Fruit fly (Drosophila melanogaster) whole organism, prepupa: Measurements from ENCODE around the gene CG6689.

ENCODE experiments used
- Blimp-1 ChIP-seq: fragments of 200-800 bp; sonication (Bioruptor generic); optimal IDR thresholded peaks from 3 replicates; lab custom pipeline; 2017; ENCODE audit warnings: missing biosample characterization, missing genetic modification characterization, mild to moderate bottlenecking, moderate library complexity, missing genetic modification reagents
- CG10631 ChIP-seq: fragments of 200-800 bp; sonication (Bioruptor generic); optimal IDR thresholded peaks from 2 replicates; lab custom pipeline; 2016; ENCODE audit warnings: missing biosample characterization, missing genetic modification characterization
- CG10669 ChIP-seq: fragments of 200-800 bp; sonication (Bioruptor generic); optimal IDR thresholded peaks from 3 replicates; lab custom pipeline; 2018; ENCODE audit warnings: missing biosample characterization, mild to moderate bottlenecking, missing genetic modification characterization, moderate library complexity
- CG11294 ChIP-seq: fragments of 200-800 bp; sonication (Bioruptor generic); IDR thresholded peaks from 2 replicates; pipeline ENCODE4 v1.3.6; 2022; ENCODE audit warnings: missing biosample characterization, missing genetic modification characterization
- CG11902 ChIP-seq: fragments of 200-800 bp; sonication (Bioruptor generic); optimal IDR thresholded peaks from 3 replicates; lab custom pipeline; 2016; ENCODE audit warnings: missing biosample characterization, missing genetic modification characterization
- CG15336 ChIP-seq: fragments of 200-800 bp; sonication (Bioruptor generic); IDR thresholded peaks from 2 replicates; pipeline ENCODE4 v1.3.6; 2022; ENCODE audit warnings: missing biosample characterization, missing genetic modification characterization
- CG1621 ChIP-seq: fragments of 200-800 bp; sonication (Bioruptor generic); optimal IDR thresholded peaks from 3 replicates; lab custom pipeline; 2018; ENCODE audit warnings: missing biosample characterization, mild to moderate bottlenecking, missing genetic modification characterization
- CG3032 ChIP-seq: fragments of 200-800 bp; optimal IDR thresholded peaks from 2 replicates; lab custom pipeline; 2019; ENCODE audit warnings: missing biosample characterization, mild to moderate bottlenecking, missing genetic modification characterization, moderate library complexity
- CG31627 ChIP-seq: fragments of 200-800 bp; sonication (Bioruptor generic); optimal IDR thresholded peaks from 3 replicates; lab custom pipeline; 2016; ENCODE audit warnings: missing biosample characterization, missing genetic modification characterization
- CG32006 ChIP-seq: fragments of 200-800 bp; sonication (Bioruptor generic); optimal IDR thresholded peaks from 3 replicates; lab custom pipeline; 2017; ENCODE audit warnings: missing biosample characterization, mild to moderate bottlenecking, missing genetic modification characterization
- CG34406 ChIP-seq: fragments of 200-800 bp; sonication (Bioruptor generic); optimal IDR thresholded peaks from 3 replicates; lab custom pipeline; 2016; ENCODE audit warnings: missing biosample characterization, missing genetic modification characterization
- CG6163 ChIP-seq: fragments of 200-800 bp; sonication (Bioruptor generic); IDR thresholded peaks from 3 replicates; pipeline ENCODE4 v1.3.6; 2022; ENCODE audit warnings: missing biosample characterization, missing genetic modification characterization
- CG6276 ChIP-seq: fragments of 200-800 bp; sonication (Bioruptor generic); optimal IDR thresholded peaks from 2 replicates; lab custom pipeline; 2017; ENCODE audit warnings: missing biosample characterization, mild to moderate bottlenecking, missing genetic modification characterization
- CG6808 ChIP-seq: fragments of 200-800 bp; sonication (Bioruptor generic); optimal IDR thresholded peaks from 3 replicates; lab custom pipeline; 2017; ENCODE audit warnings: missing biosample characterization, missing genetic modification characterization, mild to moderate bottlenecking, moderate library complexity, missing genetic modification reagents
- CG6854 ChIP-seq: fragments of 200-800 bp; sonication (Bioruptor generic); optimal IDR thresholded peaks from 2 replicates; lab custom pipeline; 2017; ENCODE audit warnings: missing biosample characterization, mild to moderate bottlenecking, missing genetic modification characterization
- CG7368 ChIP-seq: fragments of 200-800 bp; sonication (Bioruptor generic); optimal IDR thresholded peaks from 3 replicates; lab custom pipeline; 2016; ENCODE audit warnings: missing biosample characterization, missing genetic modification characterization
- CG8319 ChIP-seq: fragments of 200-800 bp; sonication (Bioruptor generic); optimal IDR thresholded peaks from 3 replicates; lab custom pipeline; 2016; ENCODE audit warnings: missing biosample characterization, missing genetic modification characterization
- CG9139 ChIP-seq: fragments of 200-800 bp; sonication (Bioruptor generic); optimal IDR thresholded peaks from 3 replicates; lab custom pipeline; 2017; ENCODE audit warnings: missing biosample characterization, mild to moderate bottlenecking, missing genetic modification characterization
- Eip75B ChIP-seq: fragments of 200-800 bp; sonication (Bioruptor generic); optimal IDR thresholded peaks from 3 replicates; lab custom pipeline; 2016; ENCODE audit warnings: missing biosample characterization, missing genetic modification characterization
- Eip78C ChIP-seq: fragments of 200-800 bp; sonication (Bioruptor generic); peaks from one replicate; lab custom pipeline; 2016; ENCODE audit warnings: missing biosample characterization, missing genetic modification characterization
- Eip93F ChIP-seq: fragments of 200-800 bp; sonication (Bioruptor generic); optimal IDR thresholded peaks from 2 replicates; lab custom pipeline; 2016; ENCODE audit warnings: missing biosample characterization, mild to moderate bottlenecking, missing genetic modification characterization
- Ets96B ChIP-seq: fragments of 200-800 bp; optimal IDR thresholded peaks from 2 replicates; lab custom pipeline; 2019; ENCODE audit warnings: missing biosample characterization, mild to moderate bottlenecking, missing genetic modification characterization, moderate library complexity
- Hr38 ChIP-seq: sonication (Bioruptor generic); optimal IDR thresholded peaks from 2 replicates; lab custom pipeline; 2016; ENCODE audit warnings: missing biosample characterization, missing genetic modification characterization
- Hr39 ChIP-seq: fragments of 200-800 bp; sonication (Bioruptor generic); optimal IDR thresholded peaks from 2 replicates; lab custom pipeline; 2016; ENCODE audit warnings: missing biosample characterization, missing genetic modification characterization
- Hr4 ChIP-seq: fragments of 200-800 bp; sonication (Bioruptor generic); optimal IDR thresholded peaks from 3 replicates; lab custom pipeline; 2016; ENCODE audit warnings: missing biosample characterization, missing genetic modification characterization
- Lpt ChIP-seq: fragments of 200-800 bp; sonication (Bioruptor generic); optimal IDR thresholded peaks from 3 replicates; lab custom pipeline; 2016; ENCODE audit warnings: missing biosample characterization, missing genetic modification characterization
- OdsH ChIP-seq: fragments of 200-800 bp; sonication (Bioruptor generic); optimal IDR thresholded peaks from 3 replicates; lab custom pipeline; 2016; ENCODE audit warnings: missing biosample characterization, missing genetic modification characterization
- Smox ChIP-seq: fragments of 200-800 bp; sonication (Bioruptor generic); optimal IDR thresholded peaks from 3 replicates; lab custom pipeline; 2016; ENCODE audit warnings: missing biosample characterization, missing genetic modification characterization
- Sox14 ChIP-seq: fragments of 200-800 bp; sonication (Bioruptor generic); optimal IDR thresholded peaks from 3 replicates; lab custom pipeline; 2016; ENCODE audit warnings: missing biosample characterization, missing genetic modification characterization
- Sox15 ChIP-seq: fragments of 200-800 bp; sonication (Bioruptor generic); optimal IDR thresholded peaks from 3 replicates; lab custom pipeline; 2016; ENCODE audit warnings: missing biosample characterization, missing genetic modification characterization
- achi ChIP-seq: fragments of 200-800 bp; sonication (Bioruptor generic); optimal IDR thresholded peaks from 3 replicates; lab custom pipeline; 2016; ENCODE audit warnings: missing biosample characterization, missing genetic modification characterization
- acj6 ChIP-seq: fragments of 200-800 bp; sonication (Bioruptor generic); optimal IDR thresholded peaks from 3 replicates; lab custom pipeline; 2016; ENCODE audit warnings: missing biosample characterization, missing genetic modification characterization
- cyc ChIP-seq: fragments of 200-800 bp; sonication (Bioruptor generic); optimal IDR thresholded peaks from 3 replicates; lab custom pipeline; 2016; ENCODE audit warnings: missing biosample characterization, missing genetic modification characterization
- dac ChIP-seq: fragments of 200-800 bp; sonication (Bioruptor generic); optimal IDR thresholded peaks from 2 replicates; lab custom pipeline; 2017; ENCODE audit warnings: missing biosample characterization, mild to moderate bottlenecking, missing genetic modification characterization
- dsx ChIP-seq: fragments of 200-800 bp; optimal IDR thresholded peaks from 3 replicates; lab custom pipeline; 2019; ENCODE audit warnings: missing biosample characterization, mild to moderate bottlenecking, missing genetic modification characterization, moderate library complexity; ENCODE audit not compliant: poor library complexity, severe bottlenecking
- eg ChIP-seq: fragments of 200-800 bp; sonication (Bioruptor generic); IDR thresholded peaks from 3 replicates; pipeline ENCODE4 v1.3.6; 2022; ENCODE audit warnings: missing biosample characterization, missing genetic modification characterization
- esn ChIP-seq: fragments of 200-800 bp; sonication (Bioruptor generic); optimal IDR thresholded peaks from 2 replicates; lab custom pipeline; 2016; ENCODE audit warnings: missing biosample characterization, mild to moderate bottlenecking, missing genetic modification characterization, moderate library complexity
- fd85E ChIP-seq: fragments of 200-800 bp; sonication (Bioruptor generic); optimal IDR thresholded peaks from 3 replicates; lab custom pipeline; 2016; ENCODE audit warnings: missing biosample characterization, missing genetic modification characterization
- fkh ChIP-seq: fragments of 200-800 bp; sonication (Bioruptor generic); optimal IDR thresholded peaks from 3 replicates; lab custom pipeline; 2017; ENCODE audit warnings: missing biosample characterization, mild to moderate bottlenecking, missing genetic modification characterization, moderate library complexity
- lz ChIP-seq: fragments of 200-800 bp; sonication (Bioruptor generic); optimal IDR thresholded peaks from 3 replicates; lab custom pipeline; 2016; ENCODE audit warnings: missing biosample characterization, missing genetic modification characterization
- salr ChIP-seq, 2 experiments: fragments of 200-800 bp; sonication (Bioruptor generic); optimal IDR thresholded peaks; 3 replicates each; lab custom pipeline; 2016 to 2018; ENCODE audit warnings: missing biosample characterization in 2 of 2, missing genetic modification characterization in 2 of 2, mild to moderate bottlenecking in 1 of 2
- spab ChIP-seq: fragments of 200-800 bp; sonication (Bioruptor generic); optimal IDR thresholded peaks from 2 replicates; lab custom pipeline; 2017; ENCODE audit warnings: missing biosample characterization, mild to moderate bottlenecking, missing genetic modification characterization, missing genetic modification reagents
- ss ChIP-seq, 2 experiments: fragments of 200-800 bp; sonication (Bioruptor generic); optimal IDR thresholded peaks; 2 replicates in 1 of 2; 3 replicates in 1 of 2; lab custom pipeline; 2017 to 2018; ENCODE audit warnings: mild to moderate bottlenecking in 2 of 2, missing biosample characterization in 2 of 2, missing genetic modification characterization in 2 of 2, moderate library complexity in 1 of 2
- topi ChIP-seq: fragments of 200-800 bp; sonication (Bioruptor generic); optimal IDR thresholded peaks from 3 replicates; lab custom pipeline; 2016; ENCODE audit warnings: missing biosample characterization, missing genetic modification characterization

CG6689 gene

DNA sequence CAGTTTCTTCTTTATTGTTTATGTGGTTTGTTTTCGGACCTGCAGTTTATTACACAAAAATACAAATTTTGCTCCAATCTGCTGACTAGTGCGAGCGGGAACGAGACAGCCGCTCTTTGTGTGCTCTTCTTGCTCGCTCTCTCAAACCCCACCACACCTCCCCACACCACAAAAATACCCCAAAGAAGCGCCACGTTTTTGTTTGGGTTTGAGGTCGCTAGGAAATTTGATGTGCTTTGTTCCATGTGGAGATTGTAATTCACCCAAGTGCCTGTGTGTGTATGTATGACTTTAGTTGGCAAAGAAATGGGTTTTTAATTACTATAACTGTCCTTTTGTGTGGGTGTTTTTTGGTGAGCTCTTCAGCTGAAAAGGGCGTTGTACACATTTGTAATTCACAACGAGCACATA lies 21.8 kb downstream of the CG6689 start (continued):
- TF ChIP-seq salr (GFP tag; optimal IDR thresholded peaks at IDR 0.05; lab: Kevin White, UChicago) (no peak), Lpt (GFP tag; lab: Kevin White, UChicago) (peak; percentile 56), spab (GFP tag; lab: Kevin White, UChicago) (no peak), Eip78C (GFP tag; lab: Kevin White, UChicago) (peak; percentile 69), Eip75B (GFP tag; lab: Kevin White, UChicago) (no peak), Hr39 (GFP tag; lab: Kevin White, UChicago) (no peak), CG31627 (GFP tag; lab: Kevin White, UChicago) (no peak), achi (GFP tag; lab: Kevin White, UChicago) (no peak), CG34406 (GFP tag; lab: Kevin White, UChicago) (no peak), Smox (GFP tag; lab: Kevin White, UChicago) (no peak), CG15336 (GFP tag; lab: Robert Waterston, UW) (no peak; the same call in 1 of the 2 replicates), lz (GFP tag; lab: Kevin White, UChicago) (no peak), dac (GFP tag; lab: Kevin White, UChicago) (no peak), CG7368 (GFP tag; lab: Kevin White, UChicago) (no peak), CG10669 (GFP tag; lab: Kevin White, UChicago) (no peak), Hr38 (GFP tag; lab: Kevin White, UChicago) (no peak), Eip93F (GFP tag; lab: Kevin White, UChicago) (no peak), CG6276 (GFP tag; lab: Kevin White, UChicago) (no peak), CG6808 (no peak), CG1621 (tag; lab: Kevin White, UChicago) (no peak), fkh (GFP tag; lab: Kevin White, UChicago) (peak; percentile 82), CG9139 (GFP tag; lab: Kevin White, UChicago) (no peak), cyc (GFP tag; lab: Kevin White, UChicago) (no peak), OdsH (GFP tag; lab: Kevin White, UChicago) (no peak), CG8319 (no peak), dsx (GFP tag; lab: Kevin White, UChicago) (peak; percentile 21)

DNA sequence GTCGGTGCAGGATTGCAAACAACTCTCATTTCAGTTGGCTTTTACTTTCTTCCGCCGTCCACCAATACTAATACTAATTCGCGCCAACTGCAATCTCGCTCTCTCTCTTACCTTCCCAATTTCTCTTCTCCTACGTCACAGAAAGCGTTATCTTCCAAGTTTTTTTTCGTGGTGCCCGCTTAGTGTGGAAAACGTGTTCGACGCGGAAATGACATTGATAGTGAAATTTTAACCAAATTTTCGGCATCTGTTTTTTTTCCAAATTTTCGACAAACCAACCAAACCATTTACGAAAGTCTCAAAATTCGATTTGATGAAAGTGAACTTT lies 22.5 kb downstream of the CG6689 start, which contains the start of gene cu:
cu (plus strand) TSS at position 204 of the 328 bp plus-strand sequence.
- TF ChIP-seq fd85E (GFP tag; lab: Kevin White, UChicago): no peak
- TF ChIP-seq Sox15 (GFP tag; lab: Kevin White, UChicago): no peak
- no peak for TF ChIP-seq cyc (GFP tag; lab: Kevin White, UChicago)
- no peak for TF ChIP-seq achi (GFP tag; lab: Kevin White, UChicago)
- no peak for TF ChIP-seq Lpt (GFP tag; lab: Kevin White, UChicago)
- TF ChIP-seq CG8319: no peak
- TF ChIP-seq CG6808: no peak
- TF ChIP-seq dsx (GFP tag; lab: Kevin White, UChicago): no peak
- TF ChIP-seq CG3032 (tag; lab: Kevin White, UChicago): no peak
- TF ChIP-seq CG6854 (GFP tag; lab: Kevin White, UChicago): no peak
- no peak for TF ChIP-seq topi (GFP tag; lab: Kevin White, UChicago)
- no peak for TF ChIP-seq salr (GFP tag; optimal IDR thresholded peaks at IDR 0.05; lab: Kevin White, UChicago)
- no peak for TF ChIP-seq ss (GFP tag; optimal IDR thresholded peaks at IDR 0.05; lab: Kevin White, UChicago)
- TF ChIP-seq CG7368 (GFP tag; lab: Kevin White, UChicago): no peak
- no peak for TF ChIP-seq CG11294 (GFP tag; lab: Robert Waterston, UW)
- no peak for TF ChIP-seq CG6163
- TF ChIP-seq, all 60 proteins: peak for 0

DNA sequence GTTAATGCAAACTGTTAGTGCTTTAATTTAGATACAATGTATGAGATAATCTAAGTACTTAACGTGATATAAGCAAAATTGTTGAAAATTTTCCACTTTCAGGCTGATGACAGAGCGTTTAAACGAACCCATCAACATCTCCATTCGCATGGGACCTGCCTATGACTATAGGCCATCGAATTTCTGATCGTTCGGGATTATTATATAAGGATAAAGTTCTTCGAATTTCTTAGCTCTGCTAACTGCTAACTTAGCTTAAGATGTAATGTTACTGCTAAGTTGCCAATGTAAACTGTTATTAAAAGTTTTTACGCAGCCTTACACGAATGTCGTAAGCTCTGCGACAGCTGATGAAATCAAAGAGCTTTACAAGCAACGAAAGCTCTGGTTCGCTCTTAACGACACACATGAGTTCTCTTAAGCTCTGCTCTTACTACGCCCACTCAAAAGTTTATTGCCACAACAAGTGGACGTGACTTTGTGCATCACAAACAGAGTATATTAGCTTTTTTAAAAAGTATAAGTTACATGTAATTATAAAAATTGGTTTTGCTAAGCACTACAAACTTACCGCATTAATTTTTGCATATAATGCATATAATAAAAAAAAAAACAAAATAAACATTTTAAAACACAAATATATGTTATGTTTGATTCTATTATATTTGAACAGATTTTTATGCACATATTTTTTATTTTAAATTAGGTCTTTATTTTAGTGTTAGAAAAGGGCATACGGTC lies 23.0 kb downstream of the CG6689 start:
- TF ChIP-seq CG10631 (GFP tag; lab: Kevin White, UChicago) (peak; percentile 99), Hr4 (peak; percentile 98), CG6808 (peak; percentile 97), salr (GFP tag; optimal IDR thresholded peaks at IDR 0.05; lab: Kevin White, UChicago) (peak; percentile 87 to 98), acj6 (GFP tag; lab: Kevin White, UChicago) (peak; percentile 97), CG34406 (GFP tag; lab: Kevin White, UChicago) (peak; percentile 99), Eip78C (GFP tag; lab: Kevin White, UChicago) (peak; percentile 100), CG15336 (GFP tag; lab: Robert Waterston, UW) (peak; percentile 99), dac (GFP tag; lab: Kevin White, UChicago) (peak; percentile 97), eg (GFP tag; lab: Robert Waterston, UW) (peak; percentile 98), Sox15 (GFP tag; lab: Kevin White, UChicago) (peak; percentile 95), esn (peak; percentile 99), Sox14 (GFP tag; lab: Kevin White, UChicago) (peak; percentile 96), Ets96B (tag; lab: Kevin White, UChicago) (peak; percentile 92), CG11902 (GFP tag; lab: Kevin White, UChicago) (peak; percentile 96), Smox (GFP tag; lab: Kevin White, UChicago) (peak; percentile 96), dsx (GFP tag; lab: Kevin White, UChicago) (peak; percentile 90), CG9139 (GFP tag; lab: Kevin White, UChicago) (peak; percentile 99), Blimp-1 (GFP tag; lab: Kevin White, UChicago) (peak; percentile 100), CG32006 (GFP tag; lab: Kevin White, UChicago) (peak; percentile 100), fkh (GFP tag; lab: Kevin White, UChicago) (peak; percentile 73)
